Worm (Caenorhabditis elegans) whole organism, young adult: Measurements from ENCODE around the gene fbxa-157.

ENCODE experiments used
- F33H1.4 ChIP-seq: fragments of 200-800 bp; sonication (Bioruptor generic); IDR thresholded peaks from 2 replicates; pipeline ENCODE4 v1.3.6; 2022; ENCODE audit warnings: missing genetic modification reagents, missing genetic modification characterization, missing compliant biosample characterization
- K12H6.12 ChIP-seq: fragments of 200-800 bp; sonication (Bioruptor generic); optimal IDR thresholded peaks from 2 replicates; lab custom pipeline; 2018; ENCODE audit warnings: mild to moderate bottlenecking, missing genetic modification characterization, missing compliant biosample characterization
- ama-1 ChIP-seq, 3 experiments: fragments of 150-350 bp in 1 of 3; sonication (generic microtip) in 2 of 3; optimal IDR thresholded peaks; 2 replicates each; lab custom pipeline; 2014 to 2018; ENCODE audit warnings: missing biosample characterization in 2 of 3, missing genetic modification characterization in 2 of 3, missing genetic modification reagents in 2 of 3
- bed-2 ChIP-seq: fragments of 200-800 bp; sonication (Bioruptor generic); IDR thresholded peaks from 2 replicates; pipeline ENCODE4 v1.3.6; 2022; ENCODE audit warnings: missing genetic modification reagents, missing genetic modification characterization, missing compliant biosample characterization
- dpl-1 ChIP-seq: fragments of 150-350 bp; optimal IDR thresholded peaks from 2 replicates; lab custom pipeline; 2014; ENCODE audit warnings: missing biosample characterization, missing genetic modification reagents, missing genetic modification characterization
- snpc-1.3 ChIP-seq: sonication (generic microtip); optimal IDR thresholded peaks from 2 replicates; lab custom pipeline; 2017; ENCODE audit warnings: missing genetic modification characterization, mild to moderate bottlenecking, missing compliant biosample characterization, antibody characterized with exemption, moderate library complexity, missing genotype, missing genetic modification reagents; ENCODE audit not compliant: insufficient read depth
- snpc-4 ChIP-seq, 5 experiments: fragments of 150-350 bp in 1 of 5; sonication (generic microtip) in 4 of 5; optimal IDR thresholded peaks; 2 replicates each; lab custom pipeline; 2014 to 2018; ENCODE audit warnings: missing genetic modification characterization in 5 of 5, missing biosample characterization in 3 of 5, antibody characterized with exemption in 2 of 5, mild to moderate bottlenecking in 2 of 5, missing compliant biosample characterization in 2 of 5, missing genotype in 2 of 5, moderate library complexity in 2 of 5, missing genetic modification reagents in 1 of 5
- ztf-28 ChIP-seq: fragments of 200-800 bp; sonication (Bioruptor generic); IDR thresholded peaks from 2 replicates; pipeline ENCODE4 v1.3.6; 2022; ENCODE audit warnings: missing genetic modification reagents, missing genetic modification characterization, missing compliant biosample characterization

DNA sequence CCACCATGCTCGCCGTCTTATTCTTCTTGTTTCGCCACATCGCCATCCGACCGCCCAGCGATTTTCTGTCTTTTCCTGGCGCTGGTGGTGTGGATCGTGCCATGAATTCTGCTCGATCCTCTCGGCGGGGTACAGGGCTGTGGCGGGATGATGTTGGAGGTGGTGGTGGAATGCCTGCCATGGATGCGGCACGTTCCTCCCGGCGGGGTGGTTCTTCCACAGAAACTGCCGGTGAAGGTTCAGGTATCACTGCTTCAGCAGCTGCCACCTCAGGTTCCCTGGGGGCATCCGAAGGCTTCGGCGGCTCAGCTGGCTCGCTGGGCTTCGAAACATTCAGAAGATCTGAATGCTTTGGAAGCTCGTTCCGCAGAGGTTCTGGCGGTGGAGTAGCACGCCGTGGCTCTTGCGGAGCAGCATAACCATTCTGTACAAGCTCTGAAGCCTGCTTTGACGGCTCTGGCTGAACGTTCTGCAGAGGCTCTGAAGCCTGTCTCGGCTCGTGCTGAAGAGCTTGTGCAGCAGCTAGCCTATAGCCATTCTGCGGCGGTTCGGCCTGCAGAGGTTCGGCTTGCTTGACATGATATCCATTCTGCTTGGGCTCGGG lies 45.3 kb downstream of the fbxa-157 start:
- TF ChIP-seq K12H6.12 (tag; lab: Kevin White, UChicago) (no peak), snpc-1.3 (tag; lab: Kevin White, UChicago) (no peak), ama-1 (optimal IDR thresholded peaks at IDR 0.05; lab: Kevin White, UChicago) (no peak), ama-1 (GFP tag; optimal IDR thresholded peaks at IDR 0.05; lab: Kevin White, UChicago) (no peak), snpc-4 (GFP tag; optimal IDR thresholded peaks at IDR 0.05; lab: Kevin White, UChicago) (no peak), snpc-4 (tag; optimal IDR thresholded peaks at IDR 0.05; lab: Kevin White, UChicago) (no peak), bed-2 (GFP tag; lab: Robert Waterston, UW) (no peak), ztf-28 (GFP tag; lab: Robert Waterston, UW) (no peak), dpl-1 (no peak), F33H1.4 (GFP tag; lab: Robert Waterston, UW) (no peak)
